Worm (Caenorhabditis elegans) whole organism, early embryonic: ENCODE data around the gene B0334.20.

Source experiments
- flt-1 ChIP-seq: fragments of 200-800 bp; sonication (Bioruptor generic); IDR thresholded peaks from 2 replicates; pipeline ENCODE4 v1.3.6; 2022; ENCODE audit warnings: missing genetic modification characterization, missing compliant biosample characterization
- pes-1 ChIP-seq: fragments of 200-800 bp; sonication (Bioruptor generic); IDR thresholded peaks from 2 replicates; pipeline ENCODE4 v1.3.6; 2022; ENCODE audit warnings: missing genetic modification reagents, missing genetic modification characterization, missing compliant biosample characterization

ce11 chrII:11459883-11460282 lies 40.4 kb downstream of the B0334.20 start:
- no peak for TF ChIP-seq pes-1 (GFP tag; lab: Robert Waterston, UW)
- no peak for TF ChIP-seq flt-1 (GFP tag; lab: Robert Waterston, UW)
